Worm (Caenorhabditis elegans): ENCODE data around the gene ZK662.6.

The ZK662.6 gene

ce11 chrX:15707913-15708312, 10.5 kb upstream of the ZK662.6 start, which contains the start of gene nhr-48:
TSS of gene nhr-48 (plus strand) at chrX:15708213.
- TF ChIP-seq tbx-8 (GFP tag; optimal IDR thresholded peaks at IDR 0.05) = no peak
- TF ChIP-seq unc-39 (tag; optimal IDR thresholded peaks at IDR 0.05) = no peak
- TF ChIP-seq bed-3 (GFP tag; optimal IDR thresholded peaks at IDR 0.05) = no peak
- no peak for TF ChIP-seq sptf-1 (tag; optimal IDR thresholded peaks at IDR 0.05)
- TF ChIP-seq snpc-4 (tag; optimal IDR thresholded peaks at IDR 0.05) = no peak
- no peak for TF ChIP-seq sem-2 (GFP tag; optimal IDR thresholded peaks at IDR 0.05)

ce11 chrX:15709594-15709993, 8.8 kb upstream of the ZK662.6 start:
- no peak for TF ChIP-seq ces-1 (GFP tag; optimal IDR thresholded peaks at IDR 0.05)
- TF ChIP-seq blmp-1 (tag; optimal IDR thresholded peaks at IDR 0.05) = no peak
- no peak for TF ChIP-seq lsy-2 (tag; optimal IDR thresholded peaks at IDR 0.05)
- no peak for TF ChIP-seq nhr-12 (tag; optimal IDR thresholded peaks at IDR 0.05)
- TF ChIP-seq ham-2 (GFP tag; optimal IDR thresholded peaks at IDR 0.05) = peak; percentile 13
- no peak for TF ChIP-seq ceh-39 (tag; optimal IDR thresholded peaks at IDR 0.05)
- no peak for TF ChIP-seq lin-13 (tag; optimal IDR thresholded peaks at IDR 0.05)

ce11 chrX:15713189-15713588, 5.2 kb upstream of the ZK662.6 start:
- TF ChIP-seq lin-13 (tag; optimal IDR thresholded peaks at IDR 0.05) (no peak), drap-1 (GFP tag; optimal IDR thresholded peaks at IDR 0.05) (no peak), mls-2 (tag; optimal IDR thresholded peaks at IDR 0.05) (no peak), elt-1 (tag; optimal IDR thresholded peaks at IDR 0.05; ENCODE audit: borderline replicate concordance, insufficient read depth) (peak; percentile 70), ham-2 (GFP tag; optimal IDR thresholded peaks at IDR 0.05) (peak; percentile 42)

DNA sequence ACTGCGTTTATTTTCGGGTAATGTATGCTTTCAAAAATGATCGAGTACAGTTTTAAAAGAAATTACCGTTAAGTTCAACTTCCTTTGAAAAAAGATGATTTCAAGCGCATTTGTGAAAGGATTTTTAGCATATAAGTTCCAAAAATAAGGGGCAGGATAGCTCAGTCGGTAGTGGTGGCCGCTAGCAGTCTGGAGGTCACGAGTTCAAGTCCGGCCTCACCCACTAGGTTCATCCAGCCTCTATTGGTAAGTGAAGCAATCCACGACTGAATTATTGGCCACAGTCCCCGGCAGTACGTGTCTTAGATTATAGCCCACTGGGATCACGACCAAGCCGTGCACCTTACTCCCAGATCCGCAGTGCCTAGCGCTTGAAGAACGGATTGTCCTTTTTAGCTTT, 1.5 kb upstream of the ZK662.6 start:
- no peak for TF ChIP-seq nhr-2 (tag; optimal IDR thresholded peaks at IDR 0.05)
- TF ChIP-seq ceh-39 (tag; optimal IDR thresholded peaks at IDR 0.05) = no peak
- no peak for TF ChIP-seq ceh-83 (GFP tag; optimal IDR thresholded peaks at IDR 0.05)
- no peak for TF ChIP-seq hlh-1 (tag; optimal IDR thresholded peaks at IDR 0.05)
- no peak for TF ChIP-seq blmp-1 (tag; optimal IDR thresholded peaks at IDR 0.05)
- no peak for TF ChIP-seq M03D4.4 (tag; optimal IDR thresholded peaks at IDR 0.05)
- no peak for TF ChIP-seq nhr-28 (tag; optimal IDR thresholded peaks at IDR 0.05)
- no peak for TF ChIP-seq nhr-76 (tag; optimal IDR thresholded peaks at IDR 0.05)
- TF ChIP-seq ham-2 (GFP tag; optimal IDR thresholded peaks at IDR 0.05) = no peak
- no peak for TF ChIP-seq mls-2 (tag; optimal IDR thresholded peaks at IDR 0.05)
- TF ChIP-seq elt-1 (tag; optimal IDR thresholded peaks at IDR 0.05; ENCODE audit: borderline replicate concordance, insufficient read depth) = no peak
- TF ChIP-seq unc-62 (GFP tag; optimal IDR thresholded peaks at IDR 0.05) = no peak

ce11 chrX:15721346-15721745, 2.9 kb downstream of the ZK662.6 start, which contains the start of gene ZK662.5:
TSS of gene ZK662.5 (plus strand) at chrX:15721646.
- TF ChIP-seq elt-1 (tag; optimal IDR thresholded peaks at IDR 0.05; ENCODE audit: borderline replicate concordance, insufficient read depth) (no peak), bed-3 (GFP tag; optimal IDR thresholded peaks at IDR 0.05) (no peak), nhr-28 (tag; optimal IDR thresholded peaks at IDR 0.05) (no peak), ceh-39 (tag; optimal IDR thresholded peaks at IDR 0.05) (no peak), nhr-2 (tag; optimal IDR thresholded peaks at IDR 0.05) (no peak), ham-2 (GFP tag; optimal IDR thresholded peaks at IDR 0.05) (no peak), lin-32 (GFP tag; optimal IDR thresholded peaks at IDR 0.05) (no peak), mab-5 (tag; optimal IDR thresholded peaks at IDR 0.05) (no peak), nhr-237 (tag; optimal IDR thresholded peaks at IDR 0.05) (no peak), flh-1 (GFP tag; optimal IDR thresholded peaks at IDR 0.05) (no peak), ces-1 (GFP tag; optimal IDR thresholded peaks at IDR 0.05) (no peak), elt-3 (tag; optimal IDR thresholded peaks at IDR 0.05) (no peak), ztf-11 (tag; optimal IDR thresholded peaks at IDR 0.05) (no peak), drap-1 (GFP tag; optimal IDR thresholded peaks at IDR 0.05) (no peak), nhr-76 (tag; optimal IDR thresholded peaks at IDR 0.05) (no peak)

DNA sequence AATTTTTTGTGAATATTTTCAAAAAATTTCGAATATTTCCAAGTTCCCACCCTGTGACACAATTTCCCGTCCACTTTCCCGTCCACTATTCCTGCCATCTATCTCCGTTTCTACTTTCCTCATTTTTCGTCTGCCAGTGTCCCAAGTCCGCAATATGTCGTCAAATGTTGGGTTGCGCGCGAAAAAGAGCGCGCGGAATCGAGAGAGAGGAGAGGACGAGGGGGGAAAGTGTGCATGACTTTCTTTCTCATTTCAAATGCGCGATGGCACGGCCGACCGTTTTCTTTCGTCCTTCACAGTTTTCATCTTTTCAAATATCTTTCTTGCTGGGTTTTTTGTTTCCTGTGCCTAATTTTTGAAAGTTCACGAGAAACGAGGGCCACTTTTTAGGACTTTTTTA, 6.6 kb downstream of the ZK662.6 start:
- no peak for TF ChIP-seq pha-4 (tag; optimal IDR thresholded peaks at IDR 0.05)
- TF ChIP-seq lin-13 (tag; optimal IDR thresholded peaks at IDR 0.05) = peak; percentile 55
- TF ChIP-seq bed-3 (GFP tag; optimal IDR thresholded peaks at IDR 0.05) = no peak
- no peak for TF ChIP-seq nhr-237 (tag; optimal IDR thresholded peaks at IDR 0.05)
- TF ChIP-seq nhr-28 (tag; optimal IDR thresholded peaks at IDR 0.05) = no peak
- peak; percentile 2 for TF ChIP-seq hlh-1 (tag; optimal IDR thresholded peaks at IDR 0.05)
- peak; percentile 43 for TF ChIP-seq mep-1 (tag; optimal IDR thresholded peaks at IDR 0.05)

Measured in whole organism, mixed stage, embryonic.